Fruit fly (Drosophila melanogaster) whole organism, embryonic: Measurements from ENCODE around the gene Cyp18a1.

Source experiments
- Atf6 ChIP-seq: fragments of 200-800 bp; sonication (Bioruptor generic); IDR thresholded peaks from 2 replicates; pipeline ENCODE4 v1.3.6; 2022; ENCODE audit warnings: missing biosample characterization, missing genetic modification characterization
- Blimp-1 ChIP-seq: fragments of 200-800 bp; sonication (Bioruptor generic); optimal IDR thresholded peaks from 3 replicates; lab custom pipeline; 2018; ENCODE audit warnings: missing biosample characterization, missing genetic modification characterization, mild to moderate bottlenecking, moderate library complexity, missing genetic modification reagents
- CG10543 ChIP-seq: fragments of 200-800 bp; sonication (Bioruptor generic); optimal IDR thresholded peaks from 3 replicates; lab custom pipeline; 2017; ENCODE audit warnings: missing biosample characterization, mild to moderate bottlenecking, missing genetic modification characterization, moderate library complexity
- CG12769 ChIP-seq: fragments of 200-800 bp; sonication (Bioruptor generic); optimal IDR thresholded peaks from 2 replicates; lab custom pipeline; 2019; ENCODE audit warnings: missing biosample characterization, mild to moderate bottlenecking, missing genetic modification characterization, moderate library complexity
- CG16863 ChIP-seq: fragments of 200-800 bp; sonication (Bioruptor generic); optimal IDR thresholded peaks from 3 replicates; lab custom pipeline; 2016; ENCODE audit warnings: missing biosample characterization, missing genetic modification characterization
- CG32532 ChIP-seq: fragments of 200-800 bp; sonication (Bioruptor generic); IDR thresholded peaks from 2 replicates; pipeline ENCODE4 v1.3.6; 2022; ENCODE audit warnings: missing biosample characterization, missing genetic modification characterization
- CG42726 ChIP-seq: fragments of 200-800 bp; sonication (Bioruptor generic); IDR thresholded peaks from 2 replicates; pipeline ENCODE4 v1.3.6; 2022; ENCODE audit warnings: missing biosample characterization, missing genetic modification characterization; ENCODE audit not compliant: partially characterized antibody
- CG4730 ChIP-seq: fragments of 200-800 bp; sonication (Bioruptor generic); IDR thresholded peaks from 2 replicates; pipeline ENCODE4 v1.3.6; 2022; ENCODE audit warnings: missing biosample characterization, missing genetic modification characterization
- CG4854 ChIP-seq: fragments of 200-800 bp; sonication (Bioruptor generic); optimal IDR thresholded peaks from 2 replicates; lab custom pipeline; 2016; ENCODE audit warnings: missing biosample characterization, missing genetic modification characterization, inconsistent platforms
- CG6683 ChIP-seq: fragments of 200-800 bp; sonication (Bioruptor generic); optimal IDR thresholded peaks from 2 replicates; lab custom pipeline; 2017; ENCODE audit warnings: missing biosample characterization, mild to moderate bottlenecking, missing genetic modification characterization, missing genetic modification reagents
- CG7372 ChIP-seq: fragments of 200-800 bp; sonication (Bioruptor generic); IDR thresholded peaks from 2 replicates; pipeline ENCODE4 v1.3.6; 2022; ENCODE audit warnings: missing biosample characterization, missing genetic modification characterization
- CG9797 ChIP-seq: fragments of 200-800 bp; sonication (Bioruptor generic); optimal IDR thresholded peaks from 3 replicates; lab custom pipeline; 2018; ENCODE audit warnings: missing biosample characterization, mild to moderate bottlenecking, missing genetic modification characterization
- Dbx ChIP-seq: fragments of 200-800 bp; sonication (Bioruptor generic); IDR thresholded peaks from 3 replicates; pipeline ENCODE4 v1.3.6; 2022; ENCODE audit warnings: missing biosample characterization, missing genetic modification characterization
- Deaf1 ChIP-seq: fragments of 200-800 bp; optimal IDR thresholded peaks from 3 replicates; lab custom pipeline; 2019; ENCODE audit warnings: missing biosample characterization, mild to moderate bottlenecking, missing genetic modification characterization, moderate library complexity
- Dfd ChIP-seq, 2 experiments: fragments of >200 bp; optimal IDR thresholded peaks; 2 replicates each; lab custom pipeline; 2017; ENCODE audit warnings: missing biosample characterization in 2 of 2, missing genetic modification characterization in 2 of 2
- Dip2 ChIP-seq: fragments of 200-800 bp; sonication (Bioruptor generic); IDR thresholded peaks from 2 replicates; pipeline ENCODE4 v1.3.6; 2022; ENCODE audit warnings: missing biosample characterization, missing genetic modification characterization
- ERR ChIP-seq: fragments of 200-800 bp; sonication (Bioruptor generic); optimal IDR thresholded peaks from 2 replicates; lab custom pipeline; 2016; ENCODE audit warnings: missing biosample characterization, missing genetic modification characterization
- Ets65A ChIP-seq: fragments of 200-800 bp; sonication (Bioruptor generic); peaks from one replicate; lab custom pipeline; 2016; ENCODE audit warnings: missing biosample characterization, missing genetic modification characterization
- Hmx ChIP-seq: fragments of 200-800 bp; sonication (Bioruptor generic); optimal IDR thresholded peaks from 2 replicates; lab custom pipeline; 2016; ENCODE audit warnings: missing biosample characterization, missing genetic modification characterization
- Hr3 ChIP-seq: fragments of 200-800 bp; sonication (Bioruptor generic); optimal IDR thresholded peaks from 3 replicates; lab custom pipeline; 2016; ENCODE audit warnings: missing biosample characterization, missing genetic modification characterization
- Mad ChIP-seq: fragments of 200-800 bp; sonication (Bioruptor generic); optimal IDR thresholded peaks from 2 replicates; lab custom pipeline; 2016; ENCODE audit warnings: missing biosample characterization, missing genetic modification characterization
- Med ChIP-seq: fragments of 200-800 bp; sonication (Bioruptor generic); peaks from one replicate; lab custom pipeline; 2016; ENCODE audit warnings: missing biosample characterization, missing genetic modification characterization, mild to moderate bottlenecking, inconsistent platforms, moderate library complexity
- NFAT ChIP-seq: fragments of 200-800 bp; sonication (Bioruptor generic); IDR thresholded peaks from 2 replicates; pipeline ENCODE4 v1.3.6; 2022; ENCODE audit warnings: missing biosample characterization, missing genetic modification characterization
- Nf-YA ChIP-seq: fragments of 200-800 bp; sonication (Bioruptor generic); IDR thresholded peaks from 2 replicates; pipeline ENCODE4 v1.3.6; 2022; ENCODE audit warnings: missing biosample characterization, missing genetic modification characterization
- Oli ChIP-seq: fragments of 200-800 bp; sonication (Bioruptor generic); optimal IDR thresholded peaks from 2 replicates; lab custom pipeline; 2018; ENCODE audit warnings: missing biosample characterization, mild to moderate bottlenecking, missing genetic modification characterization, moderate library complexity
- Pdp1 ChIP-seq, 2 experiments: fragments of 200-800 bp; sonication (Bioruptor generic); optimal IDR thresholded peaks; 3 replicates each; lab custom pipeline; 2016; ENCODE audit warnings: missing biosample characterization in 2 of 2, missing genetic modification characterization in 2 of 2, mild to moderate bottlenecking in 1 of 2, moderate library complexity in 1 of 2
- Sin3A ChIP-seq: fragments of >200 bp; optimal IDR thresholded peaks from 2 replicates; lab custom pipeline; 2018
- Trl ChIP-seq, 3 experiments: fragments of >200 bp in 2 of 3; fragments of 200-800 bp in 1 of 3; sonication (Bioruptor generic) in 1 of 3; optimal IDR thresholded peaks; 2 replicates in 1 of 3; 3 replicates in 2 of 3; lab custom pipeline; 2016 to 2017; ENCODE audit warnings: missing biosample characterization in 1 of 3, missing genetic modification characterization in 1 of 3
- az2 ChIP-seq: fragments of 200-800 bp; sonication (Bioruptor generic); optimal IDR thresholded peaks from 3 replicates; lab custom pipeline; 2016; ENCODE audit warnings: missing biosample characterization, missing genetic modification characterization
- bab2 ChIP-seq: fragments of 200-800 bp; sonication (Bioruptor generic); optimal IDR thresholded peaks from 2 replicates; lab custom pipeline; 2016; ENCODE audit warnings: missing biosample characterization, missing genetic modification characterization
- bsh ChIP-seq, 2 experiments: fragments of 200-800 bp; sonication (Bioruptor generic); optimal IDR thresholded peaks; 2 replicates each; lab custom pipeline; 2017 to 2018; ENCODE audit warnings: mild to moderate bottlenecking in 2 of 2, missing biosample characterization in 2 of 2, missing genetic modification characterization in 2 of 2, moderate library complexity in 1 of 2
- chif ChIP-seq, 2 experiments: fragments of 200-800 bp; sonication (Bioruptor generic); optimal IDR thresholded peaks; 3 replicates each; lab custom pipeline; 2016; ENCODE audit warnings: missing biosample characterization in 2 of 2, missing genetic modification characterization in 2 of 2
- chinmo ChIP-seq: fragments of 200-800 bp; sonication (Bioruptor generic); IDR thresholded peaks from 4 replicates; pipeline ENCODE4 v1.3.6; 2022; ENCODE audit warnings: missing biosample characterization, missing genetic modification characterization; ENCODE audit not compliant: partially characterized antibody
- ftz-f1 ChIP-seq: fragments of 200-800 bp; sonication (Bioruptor generic); optimal IDR thresholded peaks from 2 replicates; lab custom pipeline; 2016; ENCODE audit warnings: missing biosample characterization, missing genetic modification characterization
- gsb-n ChIP-seq: fragments of 200-800 bp; sonication (Bioruptor generic); optimal IDR thresholded peaks from 3 replicates; lab custom pipeline; 2018; ENCODE audit warnings: missing biosample characterization, mild to moderate bottlenecking, missing genetic modification characterization
- nom ChIP-seq: fragments of 200-800 bp; sonication (Bioruptor generic); optimal IDR thresholded peaks from 2 replicates; lab custom pipeline; 2017; ENCODE audit warnings: missing biosample characterization, missing genetic modification characterization, mild to moderate bottlenecking, moderate library complexity, missing genetic modification reagents
- pb ChIP-seq: fragments of 200-800 bp; sonication (Bioruptor generic); optimal IDR thresholded peaks from 3 replicates; lab custom pipeline; 2016; ENCODE audit warnings: missing biosample characterization, missing genetic modification characterization
- schlank ChIP-seq: fragments of 200-800 bp; sonication (Bioruptor generic); optimal IDR thresholded peaks from 2 replicates; lab custom pipeline; 2018; ENCODE audit warnings: missing biosample characterization, mild to moderate bottlenecking, missing genetic modification characterization
- tin ChIP-seq: fragments of 200-800 bp; sonication (Bioruptor generic); optimal IDR thresholded peaks from 3 replicates; lab custom pipeline; 2016; ENCODE audit warnings: missing biosample characterization, missing genetic modification characterization
- tio ChIP-seq: fragments of 200-800 bp; sonication (Bioruptor generic); optimal IDR thresholded peaks from 2 replicates; lab custom pipeline; 2017; ENCODE audit warnings: missing biosample characterization, missing genetic modification characterization, inconsistent platforms
- tna ChIP-seq: fragments of 200-800 bp; sonication (Bioruptor generic); IDR thresholded peaks from 2 replicates; pipeline ENCODE4 v1.3.6; 2022; ENCODE audit warnings: missing biosample characterization, missing genetic modification characterization; ENCODE audit not compliant: partially characterized antibody
- vvl ChIP-seq: fragments of 200-800 bp; sonication (Bioruptor generic); IDR thresholded peaks from 2 replicates; pipeline ENCODE4 v1.3.6; 2022; ENCODE audit warnings: missing biosample characterization, missing genetic modification characterization

The Cyp18a1 gene

dm6 chrX:18703875-18704274, 11.0 kb upstream of the Cyp18a1 start (continued):
- TF ChIP-seq Deaf1 (tag; lab: Kevin White, UChicago) (peak; percentile 84), CG42726 (GFP tag; lab: Robert Waterston, UW) (no peak), schlank (tag; lab: Kevin White, UChicago) (no peak), CG6683 (GFP tag; lab: Kevin White, UChicago) (no peak), Blimp-1 (GFP tag; lab: Kevin White, UChicago) (peak; percentile 4), gsb-n (tag; lab: Kevin White, UChicago) (no peak), Ets65A (GFP tag; lab: Kevin White, UChicago) (peak; percentile 43), CG32532 (GFP tag; lab: Robert Waterston, UW) (0 out of 2 replicates have a peak, but pooled peaks have one; percentile 14)

- TF ChIP-seq Hmx (GFP tag; lab: Kevin White, UChicago) (no peak), Ets65A (GFP tag; lab: Kevin White, UChicago) (peak; percentile 54), bsh (GFP tag; optimal IDR thresholded peaks at IDR 0.05; lab: Kevin White, UChicago) (no peak)
These were observed 9.4 kb upstream of the Cyp18a1 start for dm6 chrX:18702245-18702644.

dm6 chrX:18701752-18702151, 8.9 kb upstream of the Cyp18a1 start:
- TF ChIP-seq Hr3 (GFP tag; lab: Kevin White, UChicago), result no peak
- TF ChIP-seq chinmo, result 0 out of 4 replicates have a peak, but pooled peaks have one; percentile 38
- TF ChIP-seq chif (GFP tag; optimal IDR thresholded peaks at IDR 0.05; lab: Kevin White, UChicago), result no peak
- peak; percentile 43 for TF ChIP-seq nom
- TF ChIP-seq vvl (GFP tag; lab: Robert Waterston, UW), result peak; percentile 32; the same call in 1 of the 2 replicates

- peak; percentile 34 for TF ChIP-seq CG10543 (GFP tag; lab: Kevin White, UChicago)
- no peak for TF ChIP-seq NFAT
- TF ChIP-seq chinmo, result 0 out of 4 replicates have a peak, but pooled peaks have one; percentile 56
- TF ChIP-seq bab2 (GFP tag; lab: Kevin White, UChicago), result no peak
- TF ChIP-seq CG12769, result peak; percentile 23
- peak in 1 of 2 experiments; percentile 65 for TF ChIP-seq Pdp1 (GFP tag; optimal IDR thresholded peaks at IDR 0.05; lab: Kevin White, UChicago)
- TF ChIP-seq ftz-f1 (GFP tag; lab: Kevin White, UChicago), result peak; percentile 22
- TF ChIP-seq Med, result peak; percentile 5
These were observed 7.7 kb upstream of the Cyp18a1 start for dm6 chrX:18700586-18700985.

dm6 chrX:18699268-18700140, 6.7 kb upstream of the Cyp18a1 start:
- TF ChIP-seq CG4854 (GFP tag; lab: Kevin White, UChicago), result no peak
- TF ChIP-seq Dfd (GFP tag; optimal IDR thresholded peaks at IDR 0.05; lab: Kevin White, UChicago), result no peak
- TF ChIP-seq tio, result no peak
- no peak for TF ChIP-seq CG4730 (GFP tag; lab: Robert Waterston, UW)
- TF ChIP-seq Sin3A, result no peak
- TF ChIP-seq CG12769, result peak; percentile 12
- no peak for TF ChIP-seq ERR (GFP tag; lab: Kevin White, UChicago)
- no peak for TF ChIP-seq pb (GFP tag; lab: Kevin White, UChicago)
- TF ChIP-seq Pdp1 (GFP tag; optimal IDR thresholded peaks at IDR 0.05; lab: Kevin White, UChicago), result peak in 1 of 2 experiments; percentile 39
- no peak for TF ChIP-seq CG9797 (GFP tag; lab: Kevin White, UChicago)
- TF ChIP-seq Mad (GFP tag; lab: Kevin White, UChicago), result no peak
- TF ChIP-seq CG7372, result no peak
- no peak for TF ChIP-seq Dip2
- TF ChIP-seq CG16863 (GFP tag; lab: Kevin White, UChicago), result no peak
- no peak for TF ChIP-seq Dbx
- peak; percentile 39 for TF ChIP-seq nom
- TF ChIP-seq Trl (optimal IDR thresholded peaks at IDR 0.05; lab: Kevin White, UChicago), result no peak
- TF ChIP-seq Trl (GFP tag; optimal IDR thresholded peaks at IDR 0.05; lab: Kevin White, UChicago), result no peak
- TF ChIP-seq Oli (tag; lab: Kevin White, UChicago), result no peak
- no peak for TF ChIP-seq Atf6 (GFP tag; lab: Robert Waterston, UW)
- TF ChIP-seq Nf-YA, result no peak
- TF ChIP-seq az2 (GFP tag; lab: Kevin White, UChicago), result no peak
- no peak for TF ChIP-seq tin (GFP tag; lab: Kevin White, UChicago)
- TF ChIP-seq tna (GFP tag; lab: Robert Waterston, UW), result no peak
